Fruit fly (Drosophila melanogaster) whole organism, prepupa: ENCODE measurements around the gene par-6.

ENCODE experiments used
- Blimp-1 ChIP-seq: fragments of 200-800 bp; sonication (Bioruptor generic); optimal IDR thresholded peaks from 3 replicates; lab custom pipeline; 2017; ENCODE audit warnings: missing biosample characterization, missing genetic modification characterization, mild to moderate bottlenecking, moderate library complexity, missing genetic modification reagents
- CG10631 ChIP-seq: fragments of 200-800 bp; sonication (Bioruptor generic); optimal IDR thresholded peaks from 2 replicates; lab custom pipeline; 2016; ENCODE audit warnings: missing biosample characterization, missing genetic modification characterization
- CG10669 ChIP-seq: fragments of 200-800 bp; sonication (Bioruptor generic); optimal IDR thresholded peaks from 3 replicates; lab custom pipeline; 2018; ENCODE audit warnings: missing biosample characterization, mild to moderate bottlenecking, missing genetic modification characterization, moderate library complexity
- CG11294 ChIP-seq: fragments of 200-800 bp; sonication (Bioruptor generic); IDR thresholded peaks from 2 replicates; pipeline ENCODE4 v1.3.6; 2022; ENCODE audit warnings: missing biosample characterization, missing genetic modification characterization
- CG11902 ChIP-seq: fragments of 200-800 bp; sonication (Bioruptor generic); optimal IDR thresholded peaks from 3 replicates; lab custom pipeline; 2016; ENCODE audit warnings: missing biosample characterization, missing genetic modification characterization
- CG15336 ChIP-seq: fragments of 200-800 bp; sonication (Bioruptor generic); IDR thresholded peaks from 2 replicates; pipeline ENCODE4 v1.3.6; 2022; ENCODE audit warnings: missing biosample characterization, missing genetic modification characterization
- CG1621 ChIP-seq: fragments of 200-800 bp; sonication (Bioruptor generic); optimal IDR thresholded peaks from 3 replicates; lab custom pipeline; 2018; ENCODE audit warnings: missing biosample characterization, mild to moderate bottlenecking, missing genetic modification characterization
- CG16779 ChIP-seq: fragments of 200-800 bp; sonication (Bioruptor generic); optimal IDR thresholded peaks from 3 replicates; lab custom pipeline; 2017; ENCODE audit warnings: missing biosample characterization, mild to moderate bottlenecking, missing genetic modification characterization
- CG3032 ChIP-seq: fragments of 200-800 bp; optimal IDR thresholded peaks from 2 replicates; lab custom pipeline; 2019; ENCODE audit warnings: missing biosample characterization, mild to moderate bottlenecking, missing genetic modification characterization, moderate library complexity
- CG31627 ChIP-seq: fragments of 200-800 bp; sonication (Bioruptor generic); optimal IDR thresholded peaks from 3 replicates; lab custom pipeline; 2016; ENCODE audit warnings: missing biosample characterization, missing genetic modification characterization
- CG32006 ChIP-seq: fragments of 200-800 bp; sonication (Bioruptor generic); optimal IDR thresholded peaks from 3 replicates; lab custom pipeline; 2017; ENCODE audit warnings: missing biosample characterization, mild to moderate bottlenecking, missing genetic modification characterization
- CG4318 ChIP-seq: fragments of 200-800 bp; sonication (Bioruptor generic); optimal IDR thresholded peaks from 3 replicates; lab custom pipeline; 2017; ENCODE audit warnings: missing biosample characterization, mild to moderate bottlenecking, missing genetic modification characterization
- CG6163 ChIP-seq: fragments of 200-800 bp; sonication (Bioruptor generic); IDR thresholded peaks from 3 replicates; pipeline ENCODE4 v1.3.6; 2022; ENCODE audit warnings: missing biosample characterization, missing genetic modification characterization
- CG6276 ChIP-seq: fragments of 200-800 bp; sonication (Bioruptor generic); optimal IDR thresholded peaks from 2 replicates; lab custom pipeline; 2017; ENCODE audit warnings: missing biosample characterization, mild to moderate bottlenecking, missing genetic modification characterization
- CG6792 ChIP-seq: fragments of 200-800 bp; sonication (Bioruptor generic); optimal IDR thresholded peaks from 3 replicates; lab custom pipeline; 2016; ENCODE audit warnings: missing biosample characterization, missing genetic modification characterization
- CG6854 ChIP-seq: fragments of 200-800 bp; sonication (Bioruptor generic); optimal IDR thresholded peaks from 2 replicates; lab custom pipeline; 2017; ENCODE audit warnings: missing biosample characterization, mild to moderate bottlenecking, missing genetic modification characterization
- CG7368 ChIP-seq: fragments of 200-800 bp; sonication (Bioruptor generic); optimal IDR thresholded peaks from 3 replicates; lab custom pipeline; 2016; ENCODE audit warnings: missing biosample characterization, missing genetic modification characterization
- CG8119 ChIP-seq: fragments of 200-800 bp; sonication (Bioruptor generic); IDR thresholded peaks from 3 replicates; pipeline ENCODE4 v1.3.6; 2022; ENCODE audit warnings: missing biosample characterization, missing genetic modification characterization
- CG8319 ChIP-seq: fragments of 200-800 bp; sonication (Bioruptor generic); optimal IDR thresholded peaks from 3 replicates; lab custom pipeline; 2016; ENCODE audit warnings: missing biosample characterization, missing genetic modification characterization
- CG8632 ChIP-seq: fragments of 200-800 bp; sonication (Bioruptor generic); optimal IDR thresholded peaks from 3 replicates; lab custom pipeline; 2016; ENCODE audit warnings: missing biosample characterization, missing genetic modification characterization
- Eip78C ChIP-seq: fragments of 200-800 bp; sonication (Bioruptor generic); peaks from one replicate; lab custom pipeline; 2016; ENCODE audit warnings: missing biosample characterization, missing genetic modification characterization
- Eip93F ChIP-seq: fragments of 200-800 bp; sonication (Bioruptor generic); optimal IDR thresholded peaks from 2 replicates; lab custom pipeline; 2016; ENCODE audit warnings: missing biosample characterization, mild to moderate bottlenecking, missing genetic modification characterization
- Ets21C ChIP-seq: fragments of 200-800 bp; sonication (Bioruptor generic); optimal IDR thresholded peaks from 3 replicates; lab custom pipeline; 2016; ENCODE audit warnings: missing biosample characterization, missing genetic modification characterization
- Ets96B ChIP-seq: fragments of 200-800 bp; optimal IDR thresholded peaks from 2 replicates; lab custom pipeline; 2019; ENCODE audit warnings: missing biosample characterization, mild to moderate bottlenecking, missing genetic modification characterization, moderate library complexity
- Gug ChIP-seq: fragments of 200-800 bp; sonication (Bioruptor generic); IDR thresholded peaks from 2 replicates; pipeline ENCODE4 v1.3.6; 2022; ENCODE audit warnings: missing biosample characterization, missing genetic modification characterization
- Hr4 ChIP-seq: fragments of 200-800 bp; sonication (Bioruptor generic); optimal IDR thresholded peaks from 3 replicates; lab custom pipeline; 2016; ENCODE audit warnings: missing biosample characterization, missing genetic modification characterization
- Lpt ChIP-seq: fragments of 200-800 bp; sonication (Bioruptor generic); optimal IDR thresholded peaks from 3 replicates; lab custom pipeline; 2016; ENCODE audit warnings: missing biosample characterization, missing genetic modification characterization
- Met ChIP-seq: fragments of 200-800 bp; sonication (Bioruptor generic); optimal IDR thresholded peaks from 3 replicates; lab custom pipeline; 2016; ENCODE audit warnings: missing biosample characterization, missing genetic modification characterization
- OdsH ChIP-seq: fragments of 200-800 bp; sonication (Bioruptor generic); optimal IDR thresholded peaks from 3 replicates; lab custom pipeline; 2016; ENCODE audit warnings: missing biosample characterization, missing genetic modification characterization
- Sox14 ChIP-seq: fragments of 200-800 bp; sonication (Bioruptor generic); optimal IDR thresholded peaks from 3 replicates; lab custom pipeline; 2016; ENCODE audit warnings: missing biosample characterization, missing genetic modification characterization
- acj6 ChIP-seq: fragments of 200-800 bp; sonication (Bioruptor generic); optimal IDR thresholded peaks from 3 replicates; lab custom pipeline; 2016; ENCODE audit warnings: missing biosample characterization, missing genetic modification characterization
- fd59A ChIP-seq: fragments of 200-800 bp; sonication (Bioruptor generic); optimal IDR thresholded peaks from 2 replicates; lab custom pipeline; 2017; ENCODE audit warnings: missing biosample characterization, mild to moderate bottlenecking, missing genetic modification characterization, missing genetic modification reagents
- fkh ChIP-seq: fragments of 200-800 bp; sonication (Bioruptor generic); optimal IDR thresholded peaks from 3 replicates; lab custom pipeline; 2017; ENCODE audit warnings: missing biosample characterization, mild to moderate bottlenecking, missing genetic modification characterization, moderate library complexity
- lz ChIP-seq: fragments of 200-800 bp; sonication (Bioruptor generic); optimal IDR thresholded peaks from 3 replicates; lab custom pipeline; 2016; ENCODE audit warnings: missing biosample characterization, missing genetic modification characterization
- net ChIP-seq: fragments of 200-800 bp; sonication (Bioruptor generic); optimal IDR thresholded peaks from 3 replicates; lab custom pipeline; 2016; ENCODE audit warnings: missing biosample characterization, missing genetic modification characterization
- salr ChIP-seq, 2 experiments: fragments of 200-800 bp; sonication (Bioruptor generic); optimal IDR thresholded peaks; 3 replicates each; lab custom pipeline; 2016 to 2018; ENCODE audit warnings: missing biosample characterization in 2 of 2, missing genetic modification characterization in 2 of 2, mild to moderate bottlenecking in 1 of 2
- spab ChIP-seq: fragments of 200-800 bp; sonication (Bioruptor generic); optimal IDR thresholded peaks from 2 replicates; lab custom pipeline; 2017; ENCODE audit warnings: missing biosample characterization, mild to moderate bottlenecking, missing genetic modification characterization, missing genetic modification reagents
- ss ChIP-seq, 2 experiments: fragments of 200-800 bp; sonication (Bioruptor generic); optimal IDR thresholded peaks; 2 replicates in 1 of 2; 3 replicates in 1 of 2; lab custom pipeline; 2017 to 2018; ENCODE audit warnings: mild to moderate bottlenecking in 2 of 2, missing biosample characterization in 2 of 2, missing genetic modification characterization in 2 of 2, moderate library complexity in 1 of 2
- svp ChIP-seq: fragments of 200-800 bp; sonication (Bioruptor generic); peaks from one replicate; lab custom pipeline; 2016; ENCODE audit warnings: missing biosample characterization, missing genetic modification characterization
- topi ChIP-seq: fragments of 200-800 bp; sonication (Bioruptor generic); optimal IDR thresholded peaks from 3 replicates; lab custom pipeline; 2016; ENCODE audit warnings: missing biosample characterization, missing genetic modification characterization
- vri ChIP-seq: fragments of 200-800 bp; sonication (Bioruptor generic); optimal IDR thresholded peaks from 3 replicates; lab custom pipeline; 2016; ENCODE audit warnings: missing biosample characterization, mild to moderate bottlenecking, missing genetic modification characterization

Gene par-6

dm6 chrX:17658207-17659118, 44.7 kb upstream of the par-6 start:
- TF ChIP-seq CG8319 (no peak), Eip78C (GFP tag; lab: Kevin White, UChicago) (peak; percentile 51), Lpt (peak; percentile 72), CG11294 (GFP tag; lab: Robert Waterston, UW) (no peak), fkh (GFP tag; lab: Kevin White, UChicago) (peak; percentile 72), CG6163 (GFP tag; lab: Robert Waterston, UW) (0 out of 3 replicates have a peak, but pooled peaks have one; percentile 25), CG15336 (GFP tag; lab: Robert Waterston, UW) (peak; percentile 28; the same call in 1 of the 2 replicates), svp (peak; percentile 84), CG8119 (GFP tag; lab: Robert Waterston, UW) (peak; percentile 30; the same call in 1 of the 3 replicates)
- TF ChIP-seq, all 60 proteins: peak for 7

dm6 chrX:17659119-17659452, 44.1 kb upstream of the par-6 start:
- TF ChIP-seq vri (GFP tag; lab: Kevin White, UChicago): peak; percentile 88
- no peak for TF ChIP-seq spab (GFP tag; lab: Kevin White, UChicago)
- no peak for TF ChIP-seq OdsH

- TF ChIP-seq CG16779 (tag; lab: Kevin White, UChicago) (no peak), CG6854 (GFP tag; lab: Kevin White, UChicago) (no peak), CG1621 (tag; lab: Kevin White, UChicago) (no peak), net (no peak), Ets96B (tag; lab: Kevin White, UChicago) (no peak), CG4318 (GFP tag; lab: Kevin White, UChicago) (no peak)
These were observed 31.4 kb upstream of the par-6 start, which contains the start of gene CG12990 for dm6 chrX:17671788-17672187. TSS of gene CG12990 (minus strand) at chrX:17671888.

- TF ChIP-seq CG1621 (tag; lab: Kevin White, UChicago): no peak
- TF ChIP-seq CG32006: peak; percentile 66
- no peak for TF ChIP-seq Blimp-1 (GFP tag; lab: Kevin White, UChicago)
- TF ChIP-seq salr (GFP tag; optimal IDR thresholded peaks at IDR 0.05; lab: Kevin White, UChicago): peak in 1 of 2 experiments; percentile 18
- peak; percentile 50 for TF ChIP-seq CG7368
- TF ChIP-seq fd59A (GFP tag; lab: Kevin White, UChicago): peak; percentile 20
- TF ChIP-seq CG6792 (GFP tag; lab: Kevin White, UChicago): peak; percentile 57
- no peak for TF ChIP-seq Eip93F
- no peak for TF ChIP-seq CG6854 (GFP tag; lab: Kevin White, UChicago)
- TF ChIP-seq CG8632 (GFP tag; lab: Kevin White, UChicago): peak; percentile 48
- TF ChIP-seq CG10631 (GFP tag; lab: Kevin White, UChicago): peak; percentile 57
- no peak for TF ChIP-seq Gug (GFP tag; lab: Robert Waterston, UW)
- peak; percentile 17 for TF ChIP-seq CG4318 (GFP tag; lab: Kevin White, UChicago)
- TF ChIP-seq Eip78C (GFP tag; lab: Kevin White, UChicago): peak; percentile 88
- TF ChIP-seq ss (GFP tag; optimal IDR thresholded peaks at IDR 0.05; lab: Kevin White, UChicago): peak; percentile 17 to 30
- peak; percentile 48 for TF ChIP-seq CG11902 (GFP tag; lab: Kevin White, UChicago)
- TF ChIP-seq Ets96B (tag; lab: Kevin White, UChicago): peak; percentile 29
- TF ChIP-seq fkh (GFP tag; lab: Kevin White, UChicago): no peak
- TF ChIP-seq Met (GFP tag; lab: Kevin White, UChicago): peak; percentile 64
- TF ChIP-seq CG8119 (GFP tag; lab: Robert Waterston, UW): peak; percentile 66; the same call in 2 of the 3 replicates
- peak; percentile 65 for TF ChIP-seq topi (GFP tag; lab: Kevin White, UChicago)
- peak; percentile 43 for TF ChIP-seq lz
- TF ChIP-seq vri (GFP tag; lab: Kevin White, UChicago): no peak
- TF ChIP-seq Sox14 (GFP tag; lab: Kevin White, UChicago): peak; percentile 2
- TF ChIP-seq CG6276: no peak
- TF ChIP-seq Hr4 (GFP tag; lab: Kevin White, UChicago): peak; percentile 33
- peak; percentile 50 for TF ChIP-seq acj6 (GFP tag; lab: Kevin White, UChicago)
- TF ChIP-seq CG10669 (GFP tag; lab: Kevin White, UChicago): peak; percentile 54
- TF ChIP-seq net: peak; percentile 45
- no peak for TF ChIP-seq Ets21C
- TF ChIP-seq CG3032 (tag; lab: Kevin White, UChicago): peak; percentile 55
- peak; percentile 34; the same call in 1 of the 2 replicates for TF ChIP-seq CG15336 (GFP tag; lab: Robert Waterston, UW)
- TF ChIP-seq CG31627 (GFP tag; lab: Kevin White, UChicago): peak; percentile 14
These were observed 25.0 kb upstream of the par-6 start for dm6 chrX:17677953-17678668.
